Fruit fly (Drosophila melanogaster) whole organism, pupa: Measurements from ENCODE around the gene Drsl4.

Experiments
- CG10348 ChIP-seq: fragments of 200-800 bp; sonication (Bioruptor generic); IDR thresholded peaks from 2 replicates; pipeline ENCODE4 v1.3.6; 2022; ENCODE audit warnings: missing biosample characterization, missing genetic modification characterization
- CG12605 ChIP-seq: fragments of 200-800 bp; sonication (Bioruptor generic); IDR thresholded peaks from 2 replicates; pipeline ENCODE4 v1.3.6; 2022; ENCODE audit warnings: missing biosample characterization, missing genetic modification characterization
- CG15710 ChIP-seq: fragments of 200-800 bp; sonication (Bioruptor generic); optimal IDR thresholded peaks from 2 replicates; lab custom pipeline; 2018; ENCODE audit warnings: missing biosample characterization, mild to moderate bottlenecking, missing genetic modification characterization, moderate library complexity
- CG34367 ChIP-seq: fragments of 200-800 bp; sonication (Bioruptor generic); optimal IDR thresholded peaks from 2 replicates; lab custom pipeline; 2018; ENCODE audit warnings: missing biosample characterization, mild to moderate bottlenecking, missing genetic modification characterization
- CG8159 ChIP-seq: fragments of 200-800 bp; sonication (Bioruptor generic); optimal IDR thresholded peaks from 3 replicates; lab custom pipeline; 2018; ENCODE audit warnings: missing biosample characterization, mild to moderate bottlenecking, missing genetic modification characterization, moderate library complexity
- CG8301 ChIP-seq: fragments of 200-800 bp; sonication (Bioruptor generic); optimal IDR thresholded peaks from 2 replicates; lab custom pipeline; 2018; ENCODE audit warnings: missing biosample characterization, mild to moderate bottlenecking, missing genetic modification characterization
- CG9948 ChIP-seq: fragments of 200-800 bp; sonication (Bioruptor generic); optimal IDR thresholded peaks from 2 replicates; lab custom pipeline; 2018; ENCODE audit warnings: missing biosample characterization, mild to moderate bottlenecking, missing genetic modification characterization, moderate library complexity
- D1 ChIP-seq: fragments of 200-800 bp; sonication (Bioruptor generic); optimal IDR thresholded peaks from 2 replicates; lab custom pipeline; 2018; ENCODE audit warnings: missing biosample characterization, mild to moderate bottlenecking, missing genetic modification characterization, moderate library complexity
- EcR ChIP-seq: fragments of 200-800 bp; sonication (Bioruptor generic); optimal IDR thresholded peaks from 3 replicates; lab custom pipeline; 2019; ENCODE audit warnings: missing biosample characterization, missing genetic modification characterization, mild to moderate bottlenecking, moderate library complexity, missing genetic modification reagents
- Pif1A ChIP-seq: fragments of 200-800 bp; sonication (Bioruptor generic); optimal IDR thresholded peaks from 3 replicates; lab custom pipeline; 2016; ENCODE audit warnings: missing biosample characterization, missing genetic modification characterization
- Pif1B ChIP-seq: fragments of 200-800 bp; sonication (Bioruptor generic); optimal IDR thresholded peaks from 3 replicates; lab custom pipeline; 2016; ENCODE audit warnings: missing biosample characterization, missing genetic modification characterization
- gl ChIP-seq: fragments of 200-800 bp; sonication (Bioruptor generic); optimal IDR thresholded peaks from 2 replicates; lab custom pipeline; 2018; ENCODE audit warnings: missing biosample characterization, mild to moderate bottlenecking, missing genetic modification characterization
- rn ChIP-seq: fragments of 200-800 bp; sonication (Bioruptor generic); IDR thresholded peaks from 2 replicates; pipeline ENCODE4 v1.3.6; 2022; ENCODE audit warnings: missing biosample characterization, missing genetic modification characterization

- TF ChIP-seq CG12605 (no peak), Pif1B (GFP tag; lab: Kevin White, UChicago) (no peak), CG8159 (tag; lab: Kevin White, UChicago) (no peak), CG10348 (GFP tag; lab: Robert Waterston, UW) (no peak), D1 (tag; lab: Kevin White, UChicago) (no peak), EcR (GFP tag; lab: Kevin White, UChicago) (no peak), CG15710 (tag; lab: Kevin White, UChicago) (no peak), CG9948 (tag; lab: Kevin White, UChicago) (no peak), gl (no peak), CG34367 (tag; lab: Kevin White, UChicago) (no peak), rn (GFP tag; lab: Robert Waterston, UW) (no peak), CG8301 (tag; lab: Kevin White, UChicago) (no peak), Pif1A (GFP tag; lab: Kevin White, UChicago) (no peak)
Measured at dm6 chr3L:3279930-3280329, 35.5 kb upstream of the Drsl4 start, which contains the start of gene CG12017.
